Worm (Caenorhabditis elegans) whole organism, L4 larva: ENCODE data around the gene F47B7.3.

Source experiments
- D1046.2 ChIP-seq: fragments of 200-800 bp; sonication (Bioruptor generic); IDR thresholded peaks from 2 replicates; pipeline ENCODE4 v1.3.6; 2022; ENCODE audit warnings: missing genetic modification characterization, missing compliant biosample characterization
- F44E2.7 ChIP-seq: fragments of 200-800 bp; sonication (Bioruptor generic); IDR thresholded peaks from 2 replicates; pipeline ENCODE4 v2.1.2; 2022; ENCODE audit warnings: missing genetic modification characterization, missing compliant biosample characterization
- R02D3.7 ChIP-seq: fragments of 150-350 bp; sonication (generic microtip); optimal IDR thresholded peaks from 3 replicates; lab custom pipeline; 2014; ENCODE audit warnings: missing biosample characterization, missing genetic modification characterization
- Y105C5A.15 ChIP-seq: fragments of 200-800 bp; sonication (Bioruptor generic); IDR thresholded peaks from 2 replicates; pipeline ENCODE4 v1.3.6; 2022; ENCODE audit warnings: missing genetic modification characterization, missing compliant biosample characterization
- Y5F2A.4 ChIP-seq: fragments of 200-800 bp; sonication (Bioruptor generic); optimal IDR thresholded peaks from 2 replicates; lab custom pipeline; 2018; ENCODE audit warnings: mild to moderate bottlenecking, missing genetic modification characterization, missing compliant biosample characterization
- arid-1 ChIP-seq: fragments of 200-800 bp; sonication (Bioruptor generic); conservative IDR thresholded peaks from 2 replicates; pipeline ENCODE4 v1.3.6; 2022; ENCODE audit warnings: missing genetic modification reagents, missing genetic modification characterization, missing compliant biosample characterization
- ceh-20 ChIP-seq: fragments of 200-800 bp; sonication (Bioruptor generic); IDR thresholded peaks from 2 replicates; pipeline ENCODE4 v1.3.6; 2022; ENCODE audit warnings: missing genetic modification reagents, missing genetic modification characterization, missing compliant biosample characterization
- ceh-28 ChIP-seq: fragments of 150-350 bp; optimal IDR thresholded peaks from 2 replicates; lab custom pipeline; 2014; ENCODE audit warnings: missing biosample characterization, missing genetic modification reagents, missing genetic modification characterization
- ceh-32 ChIP-seq: sonication (generic microtip); optimal IDR thresholded peaks from 2 replicates; lab custom pipeline; 2016; ENCODE audit warnings: mild to moderate bottlenecking, missing genetic modification characterization, missing compliant biosample characterization; ENCODE audit not compliant: poor library complexity
- ceh-44 ChIP-seq: fragments of 200-800 bp; sonication (Bioruptor generic); IDR thresholded peaks from 2 replicates; pipeline ENCODE4 v1.3.6; 2022; ENCODE audit warnings: missing genetic modification reagents, missing genetic modification characterization, missing compliant biosample characterization
- ceh-82 ChIP-seq: sonication (generic microtip); optimal IDR thresholded peaks from 2 replicates; lab custom pipeline; 2017; ENCODE audit warnings: missing biosample characterization, missing genetic modification characterization
- cey-2 ChIP-seq: sonication (generic microtip); optimal IDR thresholded peaks from 3 replicates; lab custom pipeline; 2017; ENCODE audit warnings: missing genetic modification characterization, mild to moderate bottlenecking, missing compliant biosample characterization, antibody characterized with exemption, borderline replicate concordance; ENCODE audit not compliant: insufficient read depth
- daf-16 ChIP-seq, 3 experiments: sonication (generic microtip); optimal IDR thresholded peaks; 2 replicates each; lab custom pipeline; 2016 to 2017; ENCODE audit warnings: missing genetic modification characterization in 3 of 3, missing genetic modification reagents in 3 of 3, mild to moderate bottlenecking in 2 of 3, missing compliant biosample characterization in 2 of 3, missing biosample characterization in 1 of 3, moderate library complexity in 1 of 3
- daf-8 ChIP-seq: fragments of 200-800 bp; sonication (Bioruptor generic); IDR thresholded peaks from 2 replicates; pipeline ENCODE4 v1.3.6; 2022; ENCODE audit warnings: missing genetic modification characterization, missing compliant biosample characterization
- dpl-1 ChIP-seq: fragments of 150-350 bp; optimal IDR thresholded peaks from 2 replicates; lab custom pipeline; 2014; ENCODE audit warnings: missing biosample characterization, missing genetic modification reagents, missing genetic modification characterization
- dve-1 ChIP-seq: sonication (generic microtip); optimal IDR thresholded peaks from 2 replicates; lab custom pipeline; 2017; ENCODE audit warnings: antibody characterized with exemption, mild to moderate bottlenecking, missing genetic modification characterization, missing compliant biosample characterization; ENCODE audit not compliant: insufficient read depth
- egl-27 ChIP-seq: sonication (generic microtip); optimal IDR thresholded peaks from 3 replicates; lab custom pipeline; 2017; ENCODE audit warnings: missing biosample characterization, missing genetic modification reagents, missing genetic modification characterization
- egl-43 ChIP-seq: fragments of 200-800 bp; sonication (Bioruptor generic); IDR thresholded peaks from 2 replicates; pipeline ENCODE4 v1.3.6; 2022; ENCODE audit warnings: missing genetic modification reagents, missing genetic modification characterization, missing compliant biosample characterization
- fkh-10 ChIP-seq: fragments of 150-350 bp; optimal IDR thresholded peaks from 2 replicates; lab custom pipeline; 2014; ENCODE audit warnings: missing biosample characterization, missing genetic modification reagents, missing genetic modification characterization
- fos-1 ChIP-seq: fragments of 150-350 bp; optimal IDR thresholded peaks from 2 replicates; lab custom pipeline; 2014; ENCODE audit warnings: missing biosample characterization, missing genetic modification characterization
- hlh-30 ChIP-seq: sonication (generic microtip); optimal IDR thresholded peaks from 2 replicates; lab custom pipeline; 2017; ENCODE audit warnings: antibody characterized with exemption, mild to moderate bottlenecking, missing genetic modification characterization, missing compliant biosample characterization; ENCODE audit not compliant: insufficient read depth
- hmg-1.1 ChIP-seq: fragments of 200-800 bp; sonication (Bioruptor generic); IDR thresholded peaks from 2 replicates; pipeline ENCODE4 v1.3.6; 2022; ENCODE audit warnings: missing genetic modification reagents, missing genetic modification characterization, missing compliant biosample characterization
- lim-7 ChIP-seq: fragments of 200-800 bp; sonication (Bioruptor generic); IDR thresholded peaks from 2 replicates; pipeline ENCODE4 v1.3.6; 2022; ENCODE audit warnings: missing genetic modification characterization, missing compliant biosample characterization
- lin-13 ChIP-seq: fragments of 150-350 bp; optimal IDR thresholded peaks from 2 replicates; lab custom pipeline; 2014; ENCODE audit warnings: missing biosample characterization, missing genetic modification reagents, missing genetic modification characterization
- lin-38 ChIP-seq: fragments of 200-800 bp; sonication (Bioruptor generic); IDR thresholded peaks from 2 replicates; pipeline ENCODE4 v1.3.6; 2022; ENCODE audit warnings: missing genetic modification reagents, missing genetic modification characterization, missing compliant biosample characterization
- lsy-2 ChIP-seq, 2 experiments: fragments of 150-350 bp in 1 of 2; sonication (generic microtip) in 1 of 2; optimal IDR thresholded peaks; 2 replicates each; lab custom pipeline; 2014 to 2017; ENCODE audit warnings: missing biosample characterization in 2 of 2, missing genetic modification characterization in 2 of 2
- madf-5 ChIP-seq, 2 experiments: fragments of 200-800 bp; sonication (Bioruptor generic); IDR thresholded peaks; 2 replicates each; pipeline ENCODE4 v1.3.6; 2022; ENCODE audit warnings: missing compliant biosample characterization in 2 of 2, missing genetic modification characterization in 2 of 2
- mdl-1 ChIP-seq, 2 experiments: fragments of 150-350 bp in 1 of 2; sonication (generic microtip) in 1 of 2; optimal IDR thresholded peaks; 2 replicates each; lab custom pipeline; 2014 to 2017; ENCODE audit warnings: missing biosample characterization in 2 of 2, missing genetic modification characterization in 2 of 2
- mdt-29 ChIP-seq: fragments of 200-800 bp; sonication (Bioruptor generic); IDR thresholded peaks from 2 replicates; pipeline ENCODE4 v1.3.6; 2022; ENCODE audit warnings: missing genetic modification reagents, missing genetic modification characterization, missing compliant biosample characterization
- mep-1 ChIP-seq: fragments of 150-350 bp; sonication (generic microtip); optimal IDR thresholded peaks from 3 replicates; lab custom pipeline; 2014; ENCODE audit warnings: missing biosample characterization, missing genetic modification characterization
- mes-2 ChIP-seq: sonication (generic microtip); optimal IDR thresholded peaks from 2 replicates; lab custom pipeline; 2016; ENCODE audit warnings: missing genotype, mild to moderate bottlenecking, missing genetic modification characterization, missing compliant biosample characterization; ENCODE audit not compliant: poor library complexity, severe bottlenecking
- mxl-2 ChIP-seq: fragments of 200-800 bp; sonication (Bioruptor generic); conservative IDR thresholded peaks from 2 replicates; pipeline ENCODE4 v1.3.6; 2022; ENCODE audit warnings: missing genetic modification reagents, missing genetic modification characterization, missing compliant biosample characterization
- nhr-102 ChIP-seq: sonication (generic microtip); optimal IDR thresholded peaks from 2 replicates; lab custom pipeline; 2016; ENCODE audit warnings: mild to moderate bottlenecking, missing genetic modification characterization, moderate library complexity, missing compliant biosample characterization
- nhr-237 ChIP-seq: sonication (generic microtip); optimal IDR thresholded peaks from 2 replicates; lab custom pipeline; 2017; ENCODE audit warnings: missing biosample characterization, missing genetic modification characterization
- nhr-25 ChIP-seq: sonication (generic microtip); optimal IDR thresholded peaks from 2 replicates; lab custom pipeline; 2017; ENCODE audit warnings: missing genetic modification characterization, mild to moderate bottlenecking, missing compliant biosample characterization, antibody characterized with exemption, moderate library complexity, borderline replicate concordance; ENCODE audit not compliant: insufficient read depth
- nhr-28 ChIP-seq: fragments of 150-350 bp; optimal IDR thresholded peaks from 2 replicates; lab custom pipeline; 2014; ENCODE audit warnings: missing biosample characterization, missing genetic modification characterization
- nhr-42 ChIP-seq: fragments of 200-800 bp; sonication (Bioruptor generic); IDR thresholded peaks from 2 replicates; pipeline ENCODE4 v1.3.6; 2022; ENCODE audit warnings: missing genetic modification characterization, missing compliant biosample characterization
- nhr-48 ChIP-seq: sonication (generic microtip); optimal IDR thresholded peaks from 2 replicates; lab custom pipeline; 2016; ENCODE audit warnings: mild to moderate bottlenecking, missing genetic modification characterization, missing compliant biosample characterization
- nhr-76 ChIP-seq: fragments of 150-350 bp; optimal IDR thresholded peaks from 2 replicates; lab custom pipeline; 2014; ENCODE audit warnings: missing biosample characterization, missing genetic modification characterization
- nhr-77 ChIP-seq: fragments of 150-350 bp; optimal IDR thresholded peaks from 2 replicates; lab custom pipeline; 2014; ENCODE audit warnings: missing biosample characterization, missing genetic modification characterization
- rbr-2 ChIP-seq: sonication (generic microtip); optimal IDR thresholded peaks from 2 replicates; lab custom pipeline; 2016; ENCODE audit warnings: missing genotype, missing genetic modification characterization, missing compliant biosample characterization
- saeg-2 ChIP-seq: fragments of 200-800 bp; sonication (Bioruptor generic); IDR thresholded peaks from 2 replicates; pipeline ENCODE4 v1.3.6; 2022; ENCODE audit warnings: missing genetic modification reagents, missing genetic modification characterization, missing compliant biosample characterization
- sdz-12 ChIP-seq: fragments of 200-800 bp; sonication (Bioruptor generic); optimal IDR thresholded peaks from 2 replicates; lab custom pipeline; 2018; ENCODE audit warnings: mild to moderate bottlenecking, missing genetic modification characterization, missing compliant biosample characterization
- set-16 ChIP-seq: fragments of 200-800 bp; sonication (Bioruptor generic); IDR thresholded peaks from 2 replicates; pipeline ENCODE4 v1.3.6; 2022; ENCODE audit warnings: missing genetic modification reagents, missing genetic modification characterization, missing compliant biosample characterization
- snpc-4 ChIP-seq: fragments of 150-350 bp; optimal IDR thresholded peaks from 2 replicates; lab custom pipeline; 2014; ENCODE audit warnings: missing biosample characterization, missing genetic modification characterization
- spr-3 ChIP-seq: fragments of 200-800 bp; sonication (Bioruptor generic); optimal IDR thresholded peaks from 2 replicates; lab custom pipeline; 2018; ENCODE audit warnings: mild to moderate bottlenecking, missing genetic modification characterization, missing compliant biosample characterization
- tra-1 ChIP-seq: fragments of 200-800 bp; sonication (Bioruptor generic); IDR thresholded peaks from 2 replicates; pipeline ENCODE4 v1.3.6; 2022; ENCODE audit warnings: missing genetic modification reagents, missing genetic modification characterization, missing compliant biosample characterization
- unc-39 ChIP-seq: sonication (generic microtip); optimal IDR thresholded peaks from 2 replicates; lab custom pipeline; 2017; ENCODE audit warnings: missing biosample characterization, missing genetic modification characterization
- zag-1 ChIP-seq: fragments of 150-350 bp; optimal IDR thresholded peaks from 2 replicates; lab custom pipeline; 2014; ENCODE audit warnings: missing biosample characterization, missing genetic modification characterization
- zip-11 ChIP-seq: fragments of 200-800 bp; sonication (Bioruptor generic); IDR thresholded peaks from 2 replicates; pipeline ENCODE4 v1.3.6; 2022; ENCODE audit warnings: missing genetic modification characterization, missing compliant biosample characterization

F47B7.3 gene

ce11 chrX:3787431-3788076, 23.4 kb upstream of the F47B7.3 start, which contains the start of gene pmpl-1:
pmpl-1 (plus strand) TSS chrX:3788026.
- TF ChIP-seq snpc-4 (no peak), zip-11 (GFP tag; lab: Robert Waterston, UW) (no peak), lsy-2 (tag; optimal IDR thresholded peaks at IDR 0.05; lab: Kevin White, UChicago) (peak; percentile 5 to 31), ceh-20 (no peak), dpl-1 (GFP tag; lab: Kevin White, UChicago) (no peak), cey-2 (tag; lab: Kevin White, UChicago) (no peak), unc-39 (tag; lab: Kevin White, UChicago) (no peak), saeg-2 (GFP tag; lab: Robert Waterston, UW) (no peak), nhr-102 (no peak), D1046.2 (GFP tag; lab: Robert Waterston, UW) (no peak), daf-16 (GFP tag; optimal IDR thresholded peaks at IDR 0.05; lab: Kevin White, UChicago) (peak in 1 of 2 experiments; percentile 16), daf-16 (tag; optimal IDR thresholded peaks at IDR 0.05; lab: Kevin White, UChicago) (peak; percentile 5), hmg-1.1 (peak; percentile 31; the same call in 1 of the 2 replicates), mdl-1 (tag; optimal IDR thresholded peaks at IDR 0.05; lab: Kevin White, UChicago) (peak; percentile 71 to 72), nhr-237 (tag; lab: Kevin White, UChicago) (no peak), spr-3 (GFP tag; lab: Kevin White, UChicago) (no peak), mes-2 (tag; lab: Kevin White, UChicago) (peak; percentile 18), madf-5 (GFP tag; IDR thresholded peaks at IDR 0.05; lab: Robert Waterston, UW) (no peak), ceh-32 (tag; lab: Kevin White, UChicago) (no peak), hlh-30 (tag; lab: Kevin White, UChicago) (peak; percentile 88), egl-27 (tag; lab: Kevin White, UChicago) (no peak), zag-1 (tag; lab: Kevin White, UChicago) (no peak), nhr-28 (tag; lab: Kevin White, UChicago) (peak; percentile 44), sdz-12 (no peak), F44E2.7 (GFP tag; lab: Robert Waterston, UW) (no peak), nhr-76 (tag; lab: Kevin White, UChicago) (no peak), tra-1 (GFP tag; lab: Robert Waterston, UW) (no peak), set-16 (GFP tag; lab: Robert Waterston, UW) (no peak), arid-1 (GFP tag; lab: Robert Waterston, UW) (no peak), Y5F2A.4 (no peak), fkh-10 (no peak), R02D3.7 (tag; lab: Kevin White, UChicago) (no peak), Y105C5A.15 (GFP tag; lab: Robert Waterston, UW) (no peak), ceh-44 (no peak), lin-38 (GFP tag; lab: Robert Waterston, UW) (no peak), nhr-77 (no peak), ceh-82 (tag; lab: Kevin White, UChicago) (no peak), mxl-2 (GFP tag; lab: Robert Waterston, UW) (no peak), mep-1 (peak; percentile 69), nhr-48 (tag; lab: Kevin White, UChicago) (peak; percentile 22), daf-8 (GFP tag; lab: Robert Waterston, UW) (no peak), dve-1 (no peak), mdt-29 (GFP tag; lab: Robert Waterston, UW) (no peak), rbr-2 (tag; lab: Kevin White, UChicago) (peak; percentile 47), fos-1 (no peak), nhr-25 (tag; lab: Kevin White, UChicago) (peak; percentile 66), ceh-28 (tag; lab: Kevin White, UChicago) (no peak), lim-7 (GFP tag; lab: Robert Waterston, UW) (no peak), lin-13 (GFP tag; lab: Kevin White, UChicago) (no peak), egl-43 (no peak), nhr-42 (GFP tag; lab: Robert Waterston, UW) (no peak)
